Worm (Caenorhabditis elegans): ENCODE data around the gene sra-39.

Gene sra-39

ce11 chrX:13885131-13885530, 18.1 kb downstream of the sra-39 start:
- TF ChIP-seq tlp-1 (tag; optimal IDR thresholded peaks at IDR 0.05) (no peak), xbp-1 (tag; optimal IDR thresholded peaks at IDR 0.05) (no peak), lsy-2 (tag; optimal IDR thresholded peaks at IDR 0.05) (no peak), aly-2 (tag; optimal IDR thresholded peaks at IDR 0.05) (no peak), blmp-1 (tag; optimal IDR thresholded peaks at IDR 0.05) (peak; percentile 42), nhr-28 (tag; optimal IDR thresholded peaks at IDR 0.05) (no peak), efl-1 (optimal IDR thresholded peaks at IDR 0.05) (no peak), efl-1 (GFP tag; optimal IDR thresholded peaks at IDR 0.05 in 1 of 2) (peak in 1 of 2 experiments; percentile 81), efl-3 (GFP tag; optimal IDR thresholded peaks at IDR 0.05) (no peak), snpc-4 (tag; optimal IDR thresholded peaks at IDR 0.05) (no peak), ceh-8 (GFP tag; optimal IDR thresholded peaks at IDR 0.05) (no peak), ztf-4 (tag; optimal IDR thresholded peaks at IDR 0.05) (no peak), hlh-17 (GFP tag; optimal IDR thresholded peaks at IDR 0.05; ENCODE audit: borderline replicate concordance) (no peak), hpl-2 (GFP tag; optimal IDR thresholded peaks at IDR 0.05) (no peak), irx-1 (tag; optimal IDR thresholded peaks at IDR 0.05) (no peak), nhr-84 (tag; optimal IDR thresholded peaks at IDR 0.05) (no peak), jun-1 (tag; optimal IDR thresholded peaks at IDR 0.05) (no peak), lin-13 (GFP tag; optimal IDR thresholded peaks at IDR 0.05) (no peak), nhr-85 (tag) (peak; percentile 68), lin-39 (tag; optimal IDR thresholded peaks at IDR 0.05) (no peak), lin-14 (GFP tag; optimal IDR thresholded peaks at IDR 0.05) (peak; percentile 60), dpl-1 (GFP tag; optimal IDR thresholded peaks at IDR 0.05) (no peak), nhr-19 (GFP tag; conservative IDR thresholded peaks at IDR 0.05) (no peak), sup-37 (GFP tag; optimal IDR thresholded peaks at IDR 0.05) (no peak), nhr-71 (tag; optimal IDR thresholded peaks at IDR 0.05) (no peak), nhr-237 (tag; optimal IDR thresholded peaks at IDR 0.05) (no peak), fkh-8 (tag; optimal IDR thresholded peaks at IDR 0.05) (no peak), ces-1 (GFP tag; optimal IDR thresholded peaks at IDR 0.05) (no peak), grh-1 (GFP tag; IDR thresholded peaks at IDR 0.05) (no peak), mep-1 (tag; optimal IDR thresholded peaks at IDR 0.05) (peak; percentile 10), ama-1 (optimal IDR thresholded peaks at IDR 0.05) (no peak), zag-1 (tag; optimal IDR thresholded peaks at IDR 0.05) (no peak), nhr-77 (tag; optimal IDR thresholded peaks at IDR 0.05) (no peak), ceh-82 (tag; optimal IDR thresholded peaks at IDR 0.05) (no peak), ets-5 (GFP tag; IDR thresholded peaks at IDR 0.05) (no peak), elt-3 (tag; optimal IDR thresholded peaks at IDR 0.05) (peak in 4 of 6 experiments; percentile 30 to 56 (median 37)), snu-23 (GFP tag; optimal IDR thresholded peaks at IDR 0.05) (peak; percentile 21), nhr-20 (tag; optimal IDR thresholded peaks at IDR 0.05) (peak; percentile 35), unc-86 (tag; optimal IDR thresholded peaks at IDR 0.05) (no peak), ceh-63 (GFP tag; optimal IDR thresholded peaks at IDR 0.05) (no peak), fkh-4 (tag; optimal IDR thresholded peaks at IDR 0.05; ENCODE audit: borderline replicate concordance) (no peak), C16A3.4 (tag; optimal IDR thresholded peaks at IDR 0.05) (no peak), sptf-1 (tag; optimal IDR thresholded peaks at IDR 0.05) (no peak), hlh-4 (tag; optimal IDR thresholded peaks at IDR 0.05) (no peak), C04F5.9 (tag; optimal IDR thresholded peaks at IDR 0.05) (no peak), mdl-1 (tag; optimal IDR thresholded peaks at IDR 0.05) (no peak), unc-30 (tag; optimal IDR thresholded peaks at IDR 0.05) (no peak), nhr-76 (tag; optimal IDR thresholded peaks at IDR 0.05) (no peak), nhr-11 (tag; optimal IDR thresholded peaks at IDR 0.05) (no peak), vab-15 (tag; optimal IDR thresholded peaks at IDR 0.05) (no peak), fos-1 (tag; optimal IDR thresholded peaks at IDR 0.05) (no peak), zip-4 (GFP tag; optimal IDR thresholded peaks at IDR 0.05) (no peak), aha-1 (tag; optimal IDR thresholded peaks at IDR 0.05) (no peak), F16B12.6 (tag; optimal IDR thresholded peaks at IDR 0.05) (no peak), nhr-12 (tag; optimal IDR thresholded peaks at IDR 0.05) (no peak), skn-1 (tag; optimal IDR thresholded peaks at IDR 0.05) (no peak)

All from whole organism, L1 larva.